Worm (Caenorhabditis elegans): ENCODE data around the gene Y45F10B.13.

Y45F10B.13 gene

DNA sequence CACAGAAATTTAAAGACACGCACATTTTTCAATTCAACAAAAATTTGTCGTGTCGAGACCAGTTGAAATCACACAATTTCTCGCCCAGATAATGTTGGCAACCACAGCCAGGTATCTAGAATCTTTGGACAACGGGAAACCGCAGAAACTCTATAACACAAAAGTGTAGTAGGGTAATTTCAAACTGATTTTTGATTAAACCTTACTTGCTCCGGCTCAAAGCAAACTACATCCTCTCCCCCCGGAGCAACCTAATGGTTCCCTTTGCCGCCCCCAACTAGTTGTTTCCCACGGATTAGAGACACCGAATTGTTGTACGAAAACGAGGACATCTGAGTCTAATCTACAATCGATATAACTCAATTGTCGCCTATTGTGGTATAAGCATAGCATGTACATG is 7.2 kb downstream of the Y45F10B.13 start:
- TF ChIP-seq nhr-10 (tag; optimal IDR thresholded peaks at IDR 0.05) (no peak), F13H6.1 (tag; optimal IDR thresholded peaks at IDR 0.05) (no peak), ztf-1 (GFP tag; conservative IDR thresholded peaks at IDR 0.05) (0 out of 2 replicates have a peak, but pooled peaks have one; percentile 59), ztf-4 (tag; optimal IDR thresholded peaks at IDR 0.05) (no peak)

DNA sequence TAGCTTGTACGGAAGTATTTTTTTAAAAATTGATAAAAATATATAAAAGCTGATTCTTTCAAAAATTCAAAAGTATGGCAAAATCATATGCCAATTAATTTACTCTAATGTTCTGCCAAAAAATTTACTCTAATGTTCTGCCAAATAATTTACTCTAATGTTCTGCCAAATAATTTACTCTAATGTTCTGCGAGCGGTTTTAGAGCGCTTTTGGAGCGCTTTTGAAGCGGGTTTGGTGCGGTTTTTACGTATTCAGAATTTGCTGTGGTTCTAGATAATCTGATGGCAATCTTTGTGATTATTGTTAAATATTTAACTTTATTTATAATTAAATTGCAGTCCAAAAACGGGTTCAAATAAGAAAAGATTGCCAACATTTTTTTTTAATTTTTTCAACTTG is 12.2 kb downstream of the Y45F10B.13 start:
- TF ChIP-seq ztf-11 (tag; optimal IDR thresholded peaks at IDR 0.05) (no peak), crh-2 (tag; optimal IDR thresholded peaks at IDR 0.05) (no peak), ztf-4 (tag; optimal IDR thresholded peaks at IDR 0.05) (no peak), lin-39 (tag; optimal IDR thresholded peaks at IDR 0.05) (no peak), R02D3.7 (tag; optimal IDR thresholded peaks at IDR 0.05) (no peak), nhr-23 (tag; optimal IDR thresholded peaks at IDR 0.05) (no peak), alr-1 (tag; optimal IDR thresholded peaks at IDR 0.05) (no peak), zag-1 (tag; optimal IDR thresholded peaks at IDR 0.05) (no peak), mbf-1 (tag; optimal IDR thresholded peaks at IDR 0.05) (no peak), gmeb-1 (tag; optimal IDR thresholded peaks at IDR 0.05) (no peak), unc-39 (tag; optimal IDR thresholded peaks at IDR 0.05) (no peak), skn-1 (tag; optimal IDR thresholded peaks at IDR 0.05) (no peak), lin-13 (GFP tag; optimal IDR thresholded peaks at IDR 0.05) (no peak), elt-1 (tag; optimal IDR thresholded peaks at IDR 0.05) (no peak), egl-27 (tag; optimal IDR thresholded peaks at IDR 0.05) (no peak), aly-2 (tag; optimal IDR thresholded peaks at IDR 0.05) (no peak), snpc-4 (tag; optimal IDR thresholded peaks at IDR 0.05) (no peak), ztf-1 (GFP tag; conservative IDR thresholded peaks at IDR 0.05) (no peak)

DNA sequence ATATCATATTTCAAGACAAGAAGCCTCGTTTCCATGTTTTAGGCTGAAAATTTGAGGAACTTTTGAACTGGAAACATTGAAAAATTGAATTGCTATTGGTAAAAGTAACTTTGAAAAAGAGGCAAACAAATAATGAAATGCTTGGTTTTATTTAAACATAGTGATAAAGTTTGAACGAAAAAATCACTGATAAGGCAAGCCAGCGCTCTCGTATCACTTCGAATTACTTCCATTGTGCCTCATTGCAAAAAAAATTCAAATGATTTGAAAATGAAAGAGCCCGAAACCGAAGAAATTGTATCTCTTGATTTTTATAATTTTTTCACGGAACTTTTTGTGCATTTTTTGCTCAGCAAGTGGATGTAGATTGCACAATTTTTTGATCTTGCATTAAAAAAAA is 13.3 kb downstream of the Y45F10B.13 start, which contains the start of gene F52G2.3:
F52G2.3 (minus strand) TSS at position 43 of the 400 bp plus-strand sequence.
- TF ChIP-seq nhr-237 (tag; optimal IDR thresholded peaks at IDR 0.05) (no peak), mbf-1 (tag; optimal IDR thresholded peaks at IDR 0.05) (no peak), crh-2 (tag; optimal IDR thresholded peaks at IDR 0.05) (no peak), lsy-2 (tag; optimal IDR thresholded peaks at IDR 0.05) (no peak), nhr-12 (tag; optimal IDR thresholded peaks at IDR 0.05) (no peak), fos-1 (tag; optimal IDR thresholded peaks at IDR 0.05) (peak; percentile 65), nhr-21 (tag; optimal IDR thresholded peaks at IDR 0.05) (no peak), alr-1 (tag; optimal IDR thresholded peaks at IDR 0.05) (no peak), ztf-4 (tag; optimal IDR thresholded peaks at IDR 0.05) (no peak)

DNA sequence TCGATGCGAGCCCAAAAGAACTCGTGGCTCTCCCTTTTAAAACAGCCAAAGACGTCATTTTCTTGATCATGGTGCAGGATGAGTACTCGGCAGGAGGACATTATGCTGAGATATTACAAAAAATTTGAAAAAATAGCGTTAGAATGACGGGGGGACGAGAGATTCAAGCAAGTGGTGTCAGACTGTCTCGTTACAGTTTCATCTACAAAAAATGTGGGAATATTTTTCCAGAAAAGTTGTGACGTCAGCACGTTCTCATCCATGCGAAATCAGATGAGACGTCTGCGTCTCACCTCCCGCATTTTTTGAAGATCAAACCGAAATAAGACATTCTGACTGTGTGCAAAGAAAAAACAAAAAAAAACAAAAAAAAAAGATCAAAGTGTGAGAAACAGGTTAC is 21.4 kb downstream of the Y45F10B.13 start, which contains the start of gene rsd-2:
rsd-2 (minus strand) TSS at position 101 of the 400 bp plus-strand sequence.
- TF ChIP-seq nhr-77 (tag; optimal IDR thresholded peaks at IDR 0.05) (no peak), elt-3 (tag; optimal IDR thresholded peaks at IDR 0.05) (no peak), mbf-1 (tag; optimal IDR thresholded peaks at IDR 0.05) (no peak), alr-1 (tag; optimal IDR thresholded peaks at IDR 0.05) (no peak), egl-27 (tag; optimal IDR thresholded peaks at IDR 0.05) (no peak), lsy-2 (tag; optimal IDR thresholded peaks at IDR 0.05) (no peak), zag-1 (tag; optimal IDR thresholded peaks at IDR 0.05) (no peak)

DNA sequence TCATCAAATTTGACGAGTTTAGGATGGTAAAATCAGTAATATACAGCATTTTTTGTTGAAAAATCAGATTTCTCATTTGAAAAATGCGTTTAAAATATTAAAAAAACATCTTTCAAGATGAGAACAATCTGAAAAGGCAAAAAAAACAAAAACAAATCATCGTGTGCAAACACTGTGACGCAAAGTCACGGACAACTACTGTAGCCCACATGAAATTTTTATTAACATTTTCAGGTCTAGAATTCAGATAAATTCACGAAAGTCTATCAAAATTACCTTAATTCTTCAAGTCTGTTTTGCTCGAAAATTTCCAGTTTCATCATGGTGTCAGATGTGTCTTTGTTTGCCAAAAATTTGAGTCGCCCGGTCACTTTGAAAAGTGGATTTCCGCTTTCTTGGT is 22.6 kb downstream of the Y45F10B.13 start:
- TF ChIP-seq nhr-77 (tag; optimal IDR thresholded peaks at IDR 0.05) (no peak), lsy-2 (tag; optimal IDR thresholded peaks at IDR 0.05) (peak; percentile 5 to 84), peb-1 (tag; optimal IDR thresholded peaks at IDR 0.05) (no peak)

DNA sequence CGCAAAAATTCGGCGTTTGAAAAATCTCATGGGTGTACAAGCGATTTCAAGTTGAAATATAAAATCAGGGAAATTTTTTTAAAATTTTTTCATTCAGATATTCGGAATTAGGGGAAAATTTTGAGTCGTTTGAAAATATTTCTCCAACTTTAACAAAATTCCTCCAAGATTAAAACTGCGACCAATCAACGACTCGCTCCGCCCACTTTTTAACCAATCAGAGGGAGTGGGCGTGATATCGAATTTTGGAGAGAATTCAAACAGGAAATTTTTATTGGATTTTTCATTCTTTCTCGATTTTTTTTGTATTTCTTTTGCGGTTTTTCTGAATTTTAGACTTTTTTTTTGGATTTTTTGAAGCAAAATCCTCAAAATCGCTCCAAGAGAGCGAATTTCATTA is 36.3 kb downstream of the Y45F10B.13 start:
- TF ChIP-seq R02D3.7 (tag; optimal IDR thresholded peaks at IDR 0.05) (no peak), F13H6.1 (tag; optimal IDR thresholded peaks at IDR 0.05) (no peak), nhr-10 (tag; optimal IDR thresholded peaks at IDR 0.05) (no peak), Y55F3AM.14 (GFP tag; optimal IDR thresholded peaks at IDR 0.05) (no peak)

DNA sequence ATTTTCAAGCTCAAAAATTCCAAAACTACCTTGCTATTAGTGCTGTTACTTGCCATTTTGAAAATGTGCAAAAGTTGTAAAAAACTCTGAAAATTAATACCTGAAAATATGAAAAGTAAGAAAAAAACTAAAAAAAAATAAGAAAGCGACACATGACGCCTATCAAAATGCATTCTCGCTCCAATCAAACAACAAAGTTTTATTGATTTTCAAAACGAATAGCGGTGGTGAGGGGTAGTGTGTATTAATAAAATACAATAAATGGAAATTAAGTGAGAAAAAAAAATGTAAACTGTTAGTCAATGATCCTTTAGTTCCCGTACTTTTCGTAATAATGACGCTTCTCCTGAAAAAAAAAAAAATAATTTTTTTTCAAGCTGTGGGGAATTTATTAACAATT is 39.7 kb downstream of the Y45F10B.13 start, which contains the start of gene dcap-2:
dcap-2 (minus strand) TSS at position 86 of the 400 bp plus-strand sequence.
- TF ChIP-seq ztf-4 (tag; optimal IDR thresholded peaks at IDR 0.05) = no peak
- no peak for TF ChIP-seq aly-2 (tag; optimal IDR thresholded peaks at IDR 0.05)
- no peak for TF ChIP-seq unc-39 (tag; optimal IDR thresholded peaks at IDR 0.05)
- TF ChIP-seq ztf-1 (GFP tag; conservative IDR thresholded peaks at IDR 0.05) = no peak
- TF ChIP-seq nhr-6 (tag; optimal IDR thresholded peaks at IDR 0.05) = no peak
- no peak for TF ChIP-seq dmd-4 (tag; optimal IDR thresholded peaks at IDR 0.05)
- TF ChIP-seq crh-2 (tag; optimal IDR thresholded peaks at IDR 0.05) = peak; percentile 4
- TF ChIP-seq nhr-21 (tag; optimal IDR thresholded peaks at IDR 0.05) = no peak
- no peak for TF ChIP-seq elt-1 (tag; optimal IDR thresholded peaks at IDR 0.05)
- peak; percentile 60 for TF ChIP-seq unc-55 (GFP tag; optimal IDR thresholded peaks at IDR 0.05)
- TF ChIP-seq lsy-2 (tag; optimal IDR thresholded peaks at IDR 0.05) = peak in 1 of 2 experiments; percentile 56
- no peak for TF ChIP-seq nhr-23 (tag; optimal IDR thresholded peaks at IDR 0.05)
- peak; percentile 2 for TF ChIP-seq nhr-129 (tag; optimal IDR thresholded peaks at IDR 0.05)
- TF ChIP-seq peb-1 (tag; optimal IDR thresholded peaks at IDR 0.05) = no peak
- TF ChIP-seq nhr-25 (tag; optimal IDR thresholded peaks at IDR 0.05) = no peak
- peak; percentile 57 for TF ChIP-seq C34F6.9 (tag; optimal IDR thresholded peaks at IDR 0.05)
- TF ChIP-seq sma-3 (GFP tag; optimal IDR thresholded peaks at IDR 0.05) = no peak
- TF ChIP-seq mab-5 (tag; optimal IDR thresholded peaks at IDR 0.05) = no peak
- TF ChIP-seq ceh-16 (tag; optimal IDR thresholded peaks at IDR 0.05) = no peak

Data from whole organism, L2 larva.